Worm (Caenorhabditis elegans): ENCODE data around the gene T01B4.3.

The T01B4.3 gene

DNA sequence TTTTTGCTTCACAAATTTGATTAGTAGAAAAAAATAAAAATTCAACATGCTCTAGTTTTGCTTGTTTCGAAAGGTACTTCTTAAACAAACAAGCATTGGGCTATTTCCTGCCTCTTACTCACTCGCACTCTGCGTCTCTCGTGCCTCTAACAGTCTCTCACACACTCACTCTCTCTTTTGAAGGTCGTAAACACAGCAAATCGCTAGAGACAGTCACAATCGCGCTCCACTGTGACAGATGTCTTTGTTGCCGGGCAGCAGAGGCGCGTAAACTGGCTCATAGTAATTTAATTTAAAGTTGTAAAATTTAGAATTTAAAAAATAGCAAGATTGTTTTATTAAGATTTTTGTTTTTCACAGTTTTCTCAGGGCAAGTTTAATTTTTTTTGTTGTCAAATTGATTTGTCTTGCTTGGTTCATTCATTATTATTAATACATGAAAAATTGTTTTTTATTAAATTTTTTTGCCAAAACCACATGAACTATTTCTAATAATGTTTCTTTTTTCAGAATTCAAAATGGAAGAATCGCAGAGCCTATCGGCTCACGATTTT, 14.5 kb upstream of the T01B4.3 start, which contains the start of gene taf-3 (continued):
- TF ChIP-seq dve-1 (tag; optimal IDR thresholded peaks at IDR 0.05; ENCODE audit: insufficient read depth) (peak; percentile 67), nhr-28 (tag; optimal IDR thresholded peaks at IDR 0.05) (peak; percentile 71), rbr-2 (tag; optimal IDR thresholded peaks at IDR 0.05) (peak; percentile 52)

DNA sequence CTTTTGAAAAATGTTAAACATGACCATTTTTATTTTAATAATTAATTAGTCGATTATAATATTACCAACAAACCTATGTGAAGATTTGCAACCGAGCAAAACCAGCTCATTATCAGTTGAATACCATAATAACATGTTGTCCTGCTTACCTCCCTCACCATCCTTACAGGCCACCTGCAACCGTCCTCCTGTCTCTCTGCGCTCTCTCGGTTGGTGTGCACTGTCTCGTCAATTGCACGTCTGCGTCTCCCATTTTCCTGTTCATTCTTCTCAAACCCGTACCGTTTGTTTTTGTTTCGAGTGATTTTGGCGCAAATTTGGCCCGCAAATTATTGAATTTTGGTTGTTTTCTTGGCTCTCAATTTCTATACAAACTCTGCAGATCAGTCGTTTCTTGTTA, 13.9 kb upstream of the T01B4.3 start:
- TF ChIP-seq daf-16 (GFP tag; optimal IDR thresholded peaks at IDR 0.05) (no peak), daf-16 (tag; optimal IDR thresholded peaks at IDR 0.05) (peak; percentile 55), hlh-30 (tag; optimal IDR thresholded peaks at IDR 0.05; ENCODE audit: insufficient read depth) (no peak), dve-1 (tag; optimal IDR thresholded peaks at IDR 0.05; ENCODE audit: insufficient read depth) (peak; percentile 4), mes-2 (tag; optimal IDR thresholded peaks at IDR 0.05; ENCODE audit: poor library complexity, severe bottlenecking) (no peak), R02D3.7 (tag; optimal IDR thresholded peaks at IDR 0.05) (no peak), sdz-12 (GFP tag; optimal IDR thresholded peaks at IDR 0.05) (no peak)

DNA sequence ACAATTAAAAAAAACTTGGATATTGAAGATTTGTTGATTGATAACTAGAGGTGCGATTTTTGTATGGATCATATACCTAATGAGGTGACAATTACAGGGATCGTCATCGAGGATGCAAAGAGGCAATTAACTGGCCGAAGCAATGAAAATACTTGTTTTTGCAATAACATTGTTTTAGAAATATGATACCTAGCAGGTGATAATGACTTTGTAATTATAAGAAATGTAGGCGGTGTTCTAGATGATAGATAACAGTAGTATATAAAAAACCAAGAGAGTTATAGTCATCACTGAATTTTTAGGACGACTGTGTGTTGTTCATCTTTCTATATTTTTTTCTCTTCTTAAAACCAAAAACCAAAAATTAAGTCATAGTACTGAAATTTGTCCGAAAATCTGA, 10.8 kb upstream of the T01B4.3 start, which contains the start of gene C11G6.2:
Gene C11G6.2, plus strand, starts transcription at position 301 of the 400 bp plus-strand sequence.
- TF ChIP-seq dmd-6 (GFP tag; IDR thresholded peaks at IDR 0.05): no peak
- TF ChIP-seq unc-62 (GFP tag; optimal IDR thresholded peaks at IDR 0.05 in 1 of 2): peak in 1 of 2 experiments; percentile 51
- no peak for TF ChIP-seq unc-62 (tag; optimal IDR thresholded peaks at IDR 0.05)

DNA sequence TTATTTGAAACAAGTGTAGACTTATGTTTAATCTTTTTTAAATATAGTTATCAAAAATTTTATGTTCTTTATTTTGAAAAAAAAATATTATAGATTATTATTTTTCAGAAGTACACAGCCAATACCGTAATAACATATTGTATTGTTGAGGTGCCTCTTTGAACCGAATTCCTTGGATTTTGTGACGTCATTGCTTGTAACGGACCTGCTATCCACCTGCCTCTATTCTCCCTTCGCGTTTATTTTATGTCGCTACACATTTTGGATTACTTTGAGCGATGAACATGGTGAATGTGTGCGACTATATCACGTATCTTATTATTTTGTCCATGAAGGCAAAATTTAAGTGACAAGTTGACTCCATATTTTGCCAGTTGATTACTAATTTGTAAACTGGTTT, 9.7 kb upstream of the T01B4.3 start:
- TF ChIP-seq duxl-1 (tag; optimal IDR thresholded peaks at IDR 0.05; ENCODE audit: poor library complexity) (peak; percentile 34), nhr-102 (tag; optimal IDR thresholded peaks at IDR 0.05) (peak; percentile 27), F10B5.3 (tag; optimal IDR thresholded peaks at IDR 0.05) (peak; percentile 71), hmg-1.1 (GFP tag; IDR thresholded peaks at IDR 0.05) (peak; percentile 57), F37D6.2 (tag; optimal IDR thresholded peaks at IDR 0.05) (peak; percentile 18), rbr-2 (tag; optimal IDR thresholded peaks at IDR 0.05) (peak; percentile 6), dve-1 (tag; optimal IDR thresholded peaks at IDR 0.05; ENCODE audit: insufficient read depth) (peak; percentile 25), ztf-7 (tag; optimal IDR thresholded peaks at IDR 0.05) (peak; percentile 10), ceh-32 (tag; optimal IDR thresholded peaks at IDR 0.05; ENCODE audit: poor library complexity) (no peak), lsy-2 (tag; optimal IDR thresholded peaks at IDR 0.05) (no peak), nhr-42 (GFP tag; IDR thresholded peaks at IDR 0.05) (0 out of 2 replicates have a peak, but pooled peaks have one; percentile 9), spr-3 (GFP tag; optimal IDR thresholded peaks at IDR 0.05) (no peak)

DNA sequence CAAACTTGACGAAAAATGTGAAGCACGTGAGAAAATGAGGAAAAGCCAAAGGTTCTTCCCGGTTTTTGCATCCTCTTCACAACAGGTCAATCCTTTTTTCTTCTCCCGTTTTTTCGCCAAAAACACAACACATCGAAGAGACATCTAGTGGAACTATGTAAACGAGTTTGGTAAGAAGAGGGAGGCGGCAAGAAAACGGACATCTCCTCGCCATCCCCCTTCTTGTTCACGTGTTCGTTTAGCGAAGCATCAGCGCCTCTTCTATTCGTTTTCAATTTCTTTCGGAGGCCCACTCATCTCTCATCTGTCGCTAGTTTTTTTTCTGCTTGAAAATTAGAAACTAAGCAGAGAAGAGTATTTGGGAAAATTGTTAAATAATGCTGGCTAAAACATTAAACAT, 6.7 kb upstream of the T01B4.3 start:
- TF ChIP-seq nhr-77 (tag; optimal IDR thresholded peaks at IDR 0.05): no peak
- TF ChIP-seq mep-1 (tag; optimal IDR thresholded peaks at IDR 0.05): no peak
- TF ChIP-seq hmg-1.1 (GFP tag; IDR thresholded peaks at IDR 0.05): 0 out of 2 replicates have a peak, but pooled peaks have one; percentile 21
- no peak for TF ChIP-seq tag-97 (GFP tag; IDR thresholded peaks at IDR 0.05)
- TF ChIP-seq F44E2.7 (GFP tag; IDR thresholded peaks at IDR 0.05): no peak
- no peak for TF ChIP-seq gei-8 (GFP tag; optimal IDR thresholded peaks at IDR 0.05)
- TF ChIP-seq egl-43 (GFP tag; IDR thresholded peaks at IDR 0.05): no peak
- no peak for TF ChIP-seq nhr-102 (tag; optimal IDR thresholded peaks at IDR 0.05)
- TF ChIP-seq dpl-1 (GFP tag; optimal IDR thresholded peaks at IDR 0.05): peak; percentile 17
- TF ChIP-seq R02D3.7 (tag; optimal IDR thresholded peaks at IDR 0.05): no peak
- no peak for TF ChIP-seq ceh-44 (GFP tag; IDR thresholded peaks at IDR 0.05)
- no peak for TF ChIP-seq nhr-25 (tag; optimal IDR thresholded peaks at IDR 0.05; ENCODE audit: borderline replicate concordance, insufficient read depth)
- no peak for TF ChIP-seq ZK337.2 (GFP tag; IDR thresholded peaks at IDR 0.05)
- no peak for TF ChIP-seq spr-1 (tag; optimal IDR thresholded peaks at IDR 0.05)
- no peak for TF ChIP-seq Y75B8A.6 (GFP tag; IDR thresholded peaks at IDR 0.05)
- peak; percentile 34 for TF ChIP-seq nhr-48 (tag; optimal IDR thresholded peaks at IDR 0.05)
- TF ChIP-seq mdl-1 (tag; optimal IDR thresholded peaks at IDR 0.05): peak; percentile 28 to 76
- peak; percentile 53 for TF ChIP-seq hlh-30 (tag; optimal IDR thresholded peaks at IDR 0.05; ENCODE audit: insufficient read depth)
- no peak for TF ChIP-seq cey-2 (tag; optimal IDR thresholded peaks at IDR 0.05; ENCODE audit: borderline replicate concordance, insufficient read depth)
- peak; percentile 68 for TF ChIP-seq hlh-11 (tag; optimal IDR thresholded peaks at IDR 0.05)
- TF ChIP-seq aha-1 (tag): peak; percentile 43
- no peak for TF ChIP-seq attf-4 (tag; optimal IDR thresholded peaks at IDR 0.05)
- no peak for TF ChIP-seq ZK546.5 (tag; optimal IDR thresholded peaks at IDR 0.05)
- no peak for TF ChIP-seq F49E8.2 (tag; optimal IDR thresholded peaks at IDR 0.05; ENCODE audit: borderline replicate concordance)
